Worm (Caenorhabditis elegans): ENCODE data around the gene mut-7.
A peak's percentile ranks its signal among the peaks of the same experiment; 100 is the strongest.

Gene mut-7

ce11 chrIII:9513006-9513405 lies 29.2 kb downstream of the mut-7 start (continued):
- TF ChIP-seq him-1 (tag; optimal IDR thresholded peaks at IDR 0.05), result peak; percentile 92
- no peak for TF ChIP-seq sea-2 (GFP tag; IDR thresholded peaks at IDR 0.05)
- no peak for TF ChIP-seq attf-3 (GFP tag; conservative IDR thresholded peaks at IDR 0.05)
- no peak for TF ChIP-seq T26A5.8 (tag; optimal IDR thresholded peaks at IDR 0.05)
- no peak for TF ChIP-seq ztf-18 (tag; optimal IDR thresholded peaks at IDR 0.05)
- 0 out of 2 replicates have a peak, but pooled peaks have one; percentile 20 for TF ChIP-seq madf-6 (GFP tag; IDR thresholded peaks at IDR 0.05)
- no peak for TF ChIP-seq mxl-1 (tag; optimal IDR thresholded peaks at IDR 0.05)
- TF ChIP-seq snpc-1.1 (tag; optimal IDR thresholded peaks at IDR 0.05; ENCODE audit: insufficient read depth), result no peak
- no peak for TF ChIP-seq egl-18 (GFP tag; IDR thresholded peaks at IDR 0.05)

ce11 chrIII:9511660-9512059 lies 30.5 kb downstream of the mut-7 start:
- TF ChIP-seq ceh-27 (GFP tag; optimal IDR thresholded peaks at IDR 0.05) (no peak), sdz-38 (tag; optimal IDR thresholded peaks at IDR 0.05) (no peak), C06A6.2 (GFP tag; conservative IDR thresholded peaks at IDR 0.05) (no peak), mcd-1 (GFP tag; IDR thresholded peaks at IDR 0.05) (no peak)

ce11 chrIII:9511055-9511520 lies 31.1 kb downstream of the mut-7 start, which contains the start of gene F55H2.5:
Gene F55H2.5 (plus strand): TSS chrIII:9511470.
- TF ChIP-seq unc-62 (GFP tag; optimal IDR thresholded peaks at IDR 0.05) (no peak), hmg-1.2 (GFP tag; IDR thresholded peaks at IDR 0.05) (peak; percentile 14; the same call in 1 of the 2 replicates)

- peak; percentile 12 for TF ChIP-seq K12H6.12 (tag; optimal IDR thresholded peaks at IDR 0.05)
- TF ChIP-seq bed-2 (GFP tag; IDR thresholded peaks at IDR 0.05), result no peak
- TF ChIP-seq lsy-27 (tag; optimal IDR thresholded peaks at IDR 0.05; ENCODE audit: borderline replicate concordance, insufficient read depth), result no peak
- TF ChIP-seq athp-1 (tag; optimal IDR thresholded peaks at IDR 0.05), result peak; percentile 7
- TF ChIP-seq tlf-1 (GFP tag; optimal IDR thresholded peaks at IDR 0.05), result peak; percentile 77
- TF ChIP-seq xnd-1 (tag; optimal IDR thresholded peaks at IDR 0.05), result peak; percentile 9
- TF ChIP-seq snpc-1.3 (tag; optimal IDR thresholded peaks at IDR 0.05; ENCODE audit: insufficient read depth), result no peak
- no peak for TF ChIP-seq Y53F4B.3 (GFP tag; IDR thresholded peaks at IDR 0.05)
- no peak for TF ChIP-seq C06A6.2 (GFP tag; conservative IDR thresholded peaks at IDR 0.05)
- TF ChIP-seq repo-1 (tag; optimal IDR thresholded peaks at IDR 0.05), result peak; percentile 90
- TF ChIP-seq Y56A3A.18 (GFP tag; IDR thresholded peaks at IDR 0.05), result 0 out of 2 replicates have a peak, but pooled peaks have one; percentile 16
- TF ChIP-seq F37B4.10 (GFP tag; IDR thresholded peaks at IDR 0.05), result 0 out of 2 replicates have a peak, but pooled peaks have one; percentile 54
- 0 out of 2 replicates have a peak, but pooled peaks have one; percentile 21 for TF ChIP-seq lin-26 (GFP tag; IDR thresholded peaks at IDR 0.05)
- TF ChIP-seq madf-10 (tag; optimal IDR thresholded peaks at IDR 0.05), result peak; percentile 33
- no peak for TF ChIP-seq ztf-6 (GFP tag; IDR thresholded peaks at IDR 0.05)
- peak; percentile 49 for TF ChIP-seq madf-6 (GFP tag; IDR thresholded peaks at IDR 0.05)
- no peak for TF ChIP-seq F57C9.4 (tag; optimal IDR thresholded peaks at IDR 0.05)
- 0 out of 2 replicates have a peak, but pooled peaks have one; percentile 12 for TF ChIP-seq ceh-100 (GFP tag; IDR thresholded peaks at IDR 0.05)
- no peak for TF ChIP-seq efl-1 (GFP tag; optimal IDR thresholded peaks at IDR 0.05)
- TF ChIP-seq F55B11.4 (tag; optimal IDR thresholded peaks at IDR 0.05; ENCODE audit: borderline replicate concordance, insufficient read depth), result no peak
- TF ChIP-seq B0336.3 (GFP tag; IDR thresholded peaks at IDR 0.05), result peak; percentile 65
- no peak for TF ChIP-seq ztf-26 (tag; optimal IDR thresholded peaks at IDR 0.05)
- no peak for TF ChIP-seq Y67H2A.10 (GFP tag; conservative IDR thresholded peaks at IDR 0.05)
- TF ChIP-seq Y95B8A.8 (GFP tag; IDR thresholded peaks at IDR 0.05), result no peak
- TF ChIP-seq him-1 (tag; optimal IDR thresholded peaks at IDR 0.05), result peak; percentile 38
- no peak for TF ChIP-seq bed-1 (GFP tag; IDR thresholded peaks at IDR 0.05)
- no peak; the same call in 1 of the 2 replicates for TF ChIP-seq nfyb-1 (GFP tag; IDR thresholded peaks at IDR 0.05)
- TF ChIP-seq nhr-120 (GFP tag; IDR thresholded peaks at IDR 0.05), result no peak
- peak; percentile 24 for TF ChIP-seq gei-17 (GFP tag; optimal IDR thresholded peaks at IDR 0.05)
- TF ChIP-seq F49E8.2 (tag; optimal IDR thresholded peaks at IDR 0.05; ENCODE audit: insufficient read depth), result no peak
Measured at ce11 chrIII:9509764-9510370, 32.3 kb downstream of the mut-7 start.
